Worm (Caenorhabditis elegans) whole organism, young adult: ENCODE measurements around the gene C07G3.8.

Experiments
- B0261.1 ChIP-seq: sonication (generic microtip); optimal IDR thresholded peaks from 2 replicates; lab custom pipeline; 2016; ENCODE audit warnings: mild to moderate bottlenecking, missing genetic modification characterization, moderate library complexity, missing compliant biosample characterization
- C06A6.2 ChIP-seq: fragments of 200-800 bp; sonication (Bioruptor generic); conservative IDR thresholded peaks from 2 replicates; pipeline ENCODE4 v1.3.6; 2022; ENCODE audit warnings: missing genetic modification characterization, missing compliant biosample characterization
- F22D6.2 ChIP-seq: sonication (generic microtip); optimal IDR thresholded peaks from 2 replicates; lab custom pipeline; 2016; ENCODE audit warnings: mild to moderate bottlenecking, missing genetic modification characterization, missing compliant biosample characterization
- F39B2.1 ChIP-seq: fragments of 200-800 bp; sonication (Bioruptor generic); IDR thresholded peaks from 2 replicates; pipeline ENCODE4 v1.3.6; 2022; ENCODE audit warnings: missing genetic modification reagents, missing genetic modification characterization, missing compliant biosample characterization
- F57C9.4 ChIP-seq: sonication (generic microtip); optimal IDR thresholded peaks from 2 replicates; lab custom pipeline; 2017; ENCODE audit warnings: mild to moderate bottlenecking, missing genetic modification characterization, missing compliant biosample characterization
- K11D2.4 ChIP-seq: fragments of 200-800 bp; sonication (Bioruptor generic); IDR thresholded peaks from 2 replicates; pipeline ENCODE4 v1.3.6; 2022; ENCODE audit warnings: missing genetic modification reagents, missing genetic modification characterization, missing compliant biosample characterization
- T07F8.4 ChIP-seq: sonication (generic microtip); optimal IDR thresholded peaks from 2 replicates; lab custom pipeline; 2016; ENCODE audit warnings: mild to moderate bottlenecking, missing genetic modification characterization, moderate library complexity, missing compliant biosample characterization
- Y53F4B.3 ChIP-seq: fragments of 200-800 bp; sonication (Bioruptor generic); IDR thresholded peaks from 2 replicates; pipeline ENCODE4 v1.3.6; 2022; ENCODE audit warnings: missing genetic modification reagents, missing genetic modification characterization, missing compliant biosample characterization
- Y79H2A.3 ChIP-seq: fragments of 200-800 bp; sonication (Bioruptor generic); conservative IDR thresholded peaks from 2 replicates; pipeline ENCODE4 v1.3.6; 2022; ENCODE audit warnings: missing genetic modification reagents, missing genetic modification characterization, missing compliant biosample characterization
- akir-1 ChIP-seq: fragments of 200-800 bp; sonication (Bioruptor generic); optimal IDR thresholded peaks from 2 replicates; lab custom pipeline; 2018; ENCODE audit warnings: mild to moderate bottlenecking, missing genetic modification characterization, moderate library complexity, missing compliant biosample characterization
- atf-7 ChIP-seq: sonication (generic microtip); optimal IDR thresholded peaks from 2 replicates; lab custom pipeline; 2017; ENCODE audit warnings: mild to moderate bottlenecking, missing genetic modification characterization, missing compliant biosample characterization
- attf-3 ChIP-seq: fragments of 200-800 bp; sonication (Bioruptor generic); conservative IDR thresholded peaks from 2 replicates; pipeline ENCODE4 v1.3.6; 2022; ENCODE audit warnings: missing genetic modification reagents, missing genetic modification characterization, missing compliant biosample characterization
- attf-6 ChIP-seq: fragments of 200-800 bp; sonication (Bioruptor generic); IDR thresholded peaks from 2 replicates; pipeline ENCODE4 v1.3.6; 2022; ENCODE audit warnings: missing genetic modification reagents, missing genetic modification characterization, missing compliant biosample characterization
- cebp-1 ChIP-seq, 2 experiments: fragments of 200-800 bp in 1 of 2; sonication (Bioruptor generic) in 1 of 2; sonication (generic microtip) in 1 of 2; IDR thresholded peaks in 1 of 2; optimal IDR thresholded peaks in 1 of 2; 2 replicates each; pipeline versions ENCODE4 v1.3.6 to Lab custom; 2017 to 2022; ENCODE audit warnings: missing compliant biosample characterization in 2 of 2, missing genetic modification characterization in 2 of 2, mild to moderate bottlenecking in 1 of 2, missing genetic modification reagents in 1 of 2, moderate library complexity in 1 of 2
- ceh-58 ChIP-seq: fragments of 200-800 bp; sonication (Bioruptor generic); IDR thresholded peaks from 2 replicates; pipeline ENCODE4 v1.3.6; 2022; ENCODE audit warnings: missing genetic modification characterization, missing compliant biosample characterization
- dox-1 ChIP-seq: fragments of 200-800 bp; sonication (Bioruptor generic); IDR thresholded peaks from 2 replicates; pipeline ENCODE4 v1.3.6; 2022; ENCODE audit warnings: missing genetic modification reagents, missing genetic modification characterization, missing compliant biosample characterization
- ekl-4 ChIP-seq: fragments of 200-800 bp; sonication (Bioruptor generic); IDR thresholded peaks from 2 replicates; pipeline ENCODE4 v1.3.6; 2022; ENCODE audit warnings: missing genetic modification reagents, missing genetic modification characterization, missing compliant biosample characterization
- hmg-20 ChIP-seq: fragments of 200-800 bp; sonication (Bioruptor generic); IDR thresholded peaks from 2 replicates; pipeline ENCODE4 v1.3.6; 2022; ENCODE audit warnings: missing genetic modification reagents, missing genetic modification characterization, missing compliant biosample characterization
- hsf-1 ChIP-seq: fragments of 200-800 bp; sonication (Bioruptor generic); IDR thresholded peaks from 2 replicates; pipeline ENCODE4 v1.3.6; 2022; ENCODE audit warnings: missing genetic modification reagents, missing genetic modification characterization, missing compliant biosample characterization
- lir-1 ChIP-seq: fragments of 200-800 bp; sonication (Bioruptor generic); conservative IDR thresholded peaks from 2 replicates; pipeline ENCODE4 v1.3.6; 2022; ENCODE audit warnings: missing genetic modification reagents, missing genetic modification characterization, missing compliant biosample characterization
- madf-6 ChIP-seq: fragments of 200-800 bp; sonication (Bioruptor generic); IDR thresholded peaks from 2 replicates; pipeline ENCODE4 v1.3.6; 2022; ENCODE audit warnings: missing genetic modification reagents, missing genetic modification characterization, missing compliant biosample characterization
- mxl-1 ChIP-seq: sonication (generic microtip); optimal IDR thresholded peaks from 2 replicates; lab custom pipeline; 2016; ENCODE audit warnings: missing genetic modification characterization, missing compliant biosample characterization
- nfyb-1 ChIP-seq: fragments of 200-800 bp; sonication (Bioruptor generic); IDR thresholded peaks from 2 replicates; pipeline ENCODE4 v1.3.6; 2022; ENCODE audit warnings: missing genetic modification reagents, missing genetic modification characterization, missing compliant biosample characterization
- nhr-27 ChIP-seq: fragments of 200-800 bp; sonication (Bioruptor generic); optimal IDR thresholded peaks from 2 replicates; lab custom pipeline; 2018; ENCODE audit warnings: mild to moderate bottlenecking, missing genetic modification characterization, moderate library complexity, missing compliant biosample characterization
- nhr-90 ChIP-seq: sonication (generic microtip); optimal IDR thresholded peaks from 2 replicates; lab custom pipeline; 2016; ENCODE audit warnings: missing genotype, mild to moderate bottlenecking, missing genetic modification characterization, missing compliant biosample characterization
- repo-1 ChIP-seq: sonication (generic microtip); optimal IDR thresholded peaks from 2 replicates; lab custom pipeline; 2017; ENCODE audit warnings: mild to moderate bottlenecking, missing genetic modification characterization, missing compliant biosample characterization
- sdz-38 ChIP-seq: sonication (generic microtip); optimal IDR thresholded peaks from 2 replicates; lab custom pipeline; 2016; ENCODE audit warnings: missing genotype, missing genetic modification characterization, missing compliant biosample characterization
- snpc-3.4 ChIP-seq: sonication (generic microtip); optimal IDR thresholded peaks from 2 replicates; lab custom pipeline; 2017; ENCODE audit warnings: missing genetic modification characterization, mild to moderate bottlenecking, missing compliant biosample characterization, antibody characterized with exemption, moderate library complexity, missing genotype, missing genetic modification reagents
- sptf-2 ChIP-seq: fragments of 200-800 bp; sonication (Bioruptor generic); optimal IDR thresholded peaks from 2 replicates; lab custom pipeline; 2018; ENCODE audit warnings: mild to moderate bottlenecking, missing genetic modification characterization, missing compliant biosample characterization
- tbx-9 ChIP-seq: sonication (generic microtip); optimal IDR thresholded peaks from 2 replicates; lab custom pipeline; 2016; ENCODE audit warnings: borderline replicate concordance, missing genetic modification characterization, inconsistent platforms, missing compliant biosample characterization
- zfh-2 ChIP-seq: fragments of 200-800 bp; sonication (Bioruptor generic); conservative IDR thresholded peaks from 2 replicates; pipeline ENCODE4 v1.3.6; 2022; ENCODE audit warnings: missing genetic modification reagents, missing genetic modification characterization, missing compliant biosample characterization
- zim-3 ChIP-seq: sonication (generic microtip); optimal IDR thresholded peaks from 2 replicates; lab custom pipeline; 2017; ENCODE audit warnings: mild to moderate bottlenecking, missing genetic modification characterization, moderate library complexity, missing compliant biosample characterization
- ztf-22 ChIP-seq: fragments of 200-800 bp; sonication (Bioruptor generic); optimal IDR thresholded peaks from 2 replicates; lab custom pipeline; 2018; ENCODE audit warnings: mild to moderate bottlenecking, missing genetic modification characterization, moderate library complexity, missing compliant biosample characterization
- ztf-6 ChIP-seq: fragments of 200-800 bp; sonication (Bioruptor generic); IDR thresholded peaks from 2 replicates; pipeline ENCODE4 v1.3.6; 2022; ENCODE audit warnings: missing genetic modification reagents, missing genetic modification characterization, missing compliant biosample characterization

The C07G3.8 gene

ce11 chrV:3526882-3527281, 24.9 kb upstream of the C07G3.8 start, which contains the start of gene str-260:
TSS of gene str-260 (plus strand) at chrV:3527182.
- TF ChIP-seq attf-3 (no peak), F39B2.1 (GFP tag; lab: Robert Waterston, UW) (no peak), tbx-9 (tag; lab: Kevin White, UChicago) (no peak), zim-3 (no peak), Y79H2A.3 (GFP tag; lab: Robert Waterston, UW) (no peak), hmg-20 (no peak), B0261.1 (tag; lab: Kevin White, UChicago) (no peak), K11D2.4 (GFP tag; lab: Robert Waterston, UW) (no peak), ekl-4 (no peak), ztf-22 (GFP tag; lab: Kevin White, UChicago) (no peak), sdz-38 (tag; lab: Kevin White, UChicago) (no peak), F22D6.2 (tag; lab: Kevin White, UChicago) (no peak)

- TF ChIP-seq zfh-2 (GFP tag; lab: Robert Waterston, UW): no peak
- TF ChIP-seq sptf-2: no peak
- TF ChIP-seq C06A6.2 (GFP tag; lab: Robert Waterston, UW): no peak
- TF ChIP-seq ztf-6: no peak
- TF ChIP-seq cebp-1 (GFP tag; IDR thresholded peaks at IDR 0.05; lab: Robert Waterston, UW): no peak
- TF ChIP-seq cebp-1 (tag; optimal IDR thresholded peaks at IDR 0.05; lab: Kevin White, UChicago): no peak
Observed at ce11 chrV:3524970-3525369, 23.0 kb upstream of the C07G3.8 start, which contains the start of gene T24A6.7. TSS of gene T24A6.7 (plus strand) at chrV:3525270.

ce11 chrV:3523262-3523661, 21.3 kb upstream of the C07G3.8 start, which contains the start of gene irg-1:
TSS of gene irg-1 (plus strand) at chrV:3523587.
- no peak for TF ChIP-seq nhr-27
- TF ChIP-seq cebp-1 (GFP tag; IDR thresholded peaks at IDR 0.05; lab: Robert Waterston, UW): peak; percentile 25; the same call in 1 of the 2 replicates
- no peak for TF ChIP-seq cebp-1 (tag; optimal IDR thresholded peaks at IDR 0.05; lab: Kevin White, UChicago)

ce11 chrV:3520412-3520811, 18.5 kb upstream of the C07G3.8 start:
- TF ChIP-seq Y53F4B.3 (peak; percentile 18; the same call in 1 of the 2 replicates), madf-6 (GFP tag; lab: Robert Waterston, UW) (peak; percentile 41; the same call in 1 of the 2 replicates), hsf-1 (peak; percentile 97), dox-1 (GFP tag; lab: Robert Waterston, UW) (peak; percentile 75), nfyb-1 (GFP tag; lab: Robert Waterston, UW) (peak; percentile 43; the same call in 1 of the 2 replicates)

- TF ChIP-seq mxl-1 (tag; lab: Kevin White, UChicago) (no peak), lir-1 (GFP tag; lab: Robert Waterston, UW) (no peak), attf-6 (GFP tag; lab: Robert Waterston, UW) (no peak), hmg-20 (no peak), snpc-3.4 (tag; lab: Kevin White, UChicago) (no peak), ceh-58 (GFP tag; lab: Robert Waterston, UW) (no peak), T07F8.4 (tag; lab: Kevin White, UChicago) (no peak), nhr-90 (tag; lab: Kevin White, UChicago) (no peak), repo-1 (no peak), akir-1 (GFP tag; lab: Kevin White, UChicago) (no peak), atf-7 (no peak), F57C9.4 (tag; lab: Kevin White, UChicago) (no peak)
- TF ChIP-seq, all 124 proteins: peak for 0
Observed at ce11 chrV:3517889-3518288, 16.0 kb upstream of the C07G3.8 start, which contains the start of gene str-227. TSS of gene str-227 (plus strand) at chrV:3518189.
